Fruit fly (Drosophila melanogaster): ENCODE results near the gene Dus4.

Dus4 gene

dm6 chr2L:19014032-19014880 is 48.8 kb upstream of the Dus4 start (continued):
- TF ChIP-seq YL-1 (GFP tag; optimal IDR thresholded peaks at IDR 0.05) = peak; percentile 6
- TF ChIP-seq CG11696 (GFP tag; IDR thresholded peaks at IDR 0.05) = no peak
- peak; percentile 70 for TF ChIP-seq slou (GFP tag; optimal IDR thresholded peaks at IDR 0.05)
- TF ChIP-seq CG10565 (GFP tag; optimal IDR thresholded peaks at IDR 0.05) = no peak
- TF ChIP-seq trem (tag; optimal IDR thresholded peaks at IDR 0.05) = peak; percentile 7
- no peak for TF ChIP-seq fu2 (GFP tag; optimal IDR thresholded peaks at IDR 0.05)
- peak; percentile 74 for TF ChIP-seq CG12299 (tag; optimal IDR thresholded peaks at IDR 0.05)
- TF ChIP-seq CG18011 (GFP tag; optimal IDR thresholded peaks at IDR 0.05) = peak; percentile 4
- TF ChIP-seq prd (optimal IDR thresholded peaks at IDR 0.05) = no peak
- TF ChIP-seq prd (GFP tag; IDR thresholded peaks at IDR 0.05) = peak; percentile 74
- TF ChIP-seq schlank (tag; optimal IDR thresholded peaks at IDR 0.05) = peak; percentile 24
- TF ChIP-seq Lhr (GFP tag; optimal IDR thresholded peaks at IDR 0.05) = no peak
- TF ChIP-seq CG10147 (GFP tag; optimal IDR thresholded peaks at IDR 0.05) = peak; percentile 82
- TF ChIP-seq gce (GFP tag; IDR thresholded peaks at IDR 0.05) = no peak
- peak; percentile 62 for TF ChIP-seq Deaf1 (tag; optimal IDR thresholded peaks at IDR 0.05)
- TF ChIP-seq sens (GFP tag) = peak; percentile 80
- TF ChIP-seq CG10267 (tag; optimal IDR thresholded peaks at IDR 0.05) = peak; percentile 68
- TF ChIP-seq CG7839 (tag; optimal IDR thresholded peaks at IDR 0.05) = peak; percentile 87
- no peak for TF ChIP-seq bowl (GFP tag; IDR thresholded peaks at IDR 0.05)
- peak; percentile 36 for TF ChIP-seq Max (GFP tag; optimal IDR thresholded peaks at IDR 0.05)
- peak; percentile 11 for TF ChIP-seq CG10654 (GFP tag; optimal IDR thresholded peaks at IDR 0.05)
- TF ChIP-seq kay (GFP tag; optimal IDR thresholded peaks at IDR 0.05) = peak; percentile 27
- peak; percentile 20 for TF ChIP-seq CG7928 (GFP tag; optimal IDR thresholded peaks at IDR 0.05)
- TF ChIP-seq peb (GFP tag; IDR thresholded peaks at IDR 0.05) = no peak
- TF ChIP-seq Ets65A (GFP tag) = peak; percentile 41
- no peak for TF ChIP-seq CG10959 (GFP tag; IDR thresholded peaks at IDR 0.05)
- peak; percentile 66 for TF ChIP-seq B-H2 (GFP tag; optimal IDR thresholded peaks at IDR 0.05)
- peak; percentile 61; the same call in 1 of the 2 replicates for TF ChIP-seq CG32767 (GFP tag; IDR thresholded peaks at IDR 0.05)
- TF ChIP-seq CG15011 (GFP tag; optimal IDR thresholded peaks at IDR 0.05) = peak; percentile 62
- no peak for TF ChIP-seq usp (GFP tag; optimal IDR thresholded peaks at IDR 0.05)
- TF ChIP-seq NFAT (GFP tag; IDR thresholded peaks at IDR 0.05) = 0 out of 2 replicates have a peak, but pooled peaks have one; percentile 5
- TF ChIP-seq CG4730 (GFP tag; IDR thresholded peaks at IDR 0.05) = peak; percentile 16; the same call in 1 of the 2 replicates
- TF ChIP-seq Oaz (GFP tag; IDR thresholded peaks at IDR 0.05) = peak; percentile 60
- TF ChIP-seq Fer3 (tag; optimal IDR thresholded peaks at IDR 0.05) = peak; percentile 80
- TF ChIP-seq Nf-YA (GFP tag; IDR thresholded peaks at IDR 0.05) = no peak
- TF ChIP-seq CG8290 (GFP tag; optimal IDR thresholded peaks at IDR 0.05) = no peak
- TF ChIP-seq CG8290 (tag; optimal IDR thresholded peaks at IDR 0.05) = peak in 1 of 2 experiments; percentile 25
- TF ChIP-seq Mes4 (GFP tag; optimal IDR thresholded peaks at IDR 0.05) = no peak
- TF ChIP-seq CG17359 (tag; optimal IDR thresholded peaks at IDR 0.05) = peak; percentile 79
- peak; percentile 75 for TF ChIP-seq Hey (tag; optimal IDR thresholded peaks at IDR 0.05)
- TF ChIP-seq Mrtf (GFP tag; IDR thresholded peaks at IDR 0.05) = 0 out of 3 replicates have a peak, but pooled peaks have one; percentile 30
- TF ChIP-seq sc (optimal IDR thresholded peaks at IDR 0.05) = no peak
- TF ChIP-seq sc (GFP tag; optimal IDR thresholded peaks at IDR 0.05) = peak; percentile 49
- TF ChIP-seq CG11085 (GFP tag; IDR thresholded peaks at IDR 0.05) = 0 out of 2 replicates have a peak, but pooled peaks have one; percentile 42
- no peak for TF ChIP-seq dm (GFP tag; optimal IDR thresholded peaks at IDR 0.05)
- peak; percentile 64 for TF ChIP-seq CG15514 (GFP tag; optimal IDR thresholded peaks at IDR 0.05)
- TF ChIP-seq kah (GFP tag; optimal IDR thresholded peaks at IDR 0.05) = peak; percentile 34
- TF ChIP-seq esg (GFP tag; conservative IDR thresholded peaks at IDR 0.05) = peak; percentile 41; the same call in 1 of the 2 replicates
- TF ChIP-seq vvl (GFP tag; IDR thresholded peaks at IDR 0.05) = peak; percentile 76
- TF ChIP-seq so (GFP tag; IDR thresholded peaks at IDR 0.05) = peak; percentile 68; the same call in 1 of the 3 replicates
- TF ChIP-seq CG4282 (GFP tag; optimal IDR thresholded peaks at IDR 0.05) = no peak

Data from whole organism, embryonic.